Fruit fly (Drosophila melanogaster): Measurements from ENCODE around the gene CG13901.

CG13901 gene

DNA sequence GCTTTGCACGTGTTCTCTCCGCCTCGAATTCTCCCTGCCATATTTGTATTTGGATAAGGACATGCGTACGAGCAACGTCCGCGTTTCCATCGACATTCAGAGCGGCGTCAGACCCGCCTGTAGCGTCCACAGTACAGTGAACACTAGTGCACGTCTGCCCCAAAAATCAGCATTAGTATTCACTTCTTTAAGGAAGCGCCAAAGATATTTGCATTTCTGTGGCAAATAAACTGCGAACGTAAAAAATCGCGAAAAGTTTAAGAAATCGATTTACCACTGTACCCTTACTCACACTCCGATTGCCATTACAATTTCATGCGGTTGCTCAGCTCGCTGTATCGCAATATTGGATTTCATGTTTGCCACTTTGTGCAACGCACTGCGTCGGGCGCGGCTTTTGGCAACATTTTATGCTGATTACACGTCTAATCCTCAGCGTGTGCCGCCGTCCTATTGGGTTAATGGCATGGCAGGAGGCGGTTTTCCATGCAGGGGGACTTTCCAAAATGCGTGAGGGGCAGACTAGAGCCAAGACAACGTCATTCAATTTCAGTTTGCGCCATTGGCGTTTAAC, 34.8 kb downstream of the CG13901 start (continued):
- TF ChIP-seq CG10274 (GFP tag; optimal IDR thresholded peaks at IDR 0.05) (peak; percentile 70), CG1647 (GFP tag; optimal IDR thresholded peaks at IDR 0.05) (peak; percentile 89), peb (GFP tag; IDR thresholded peaks at IDR 0.05) (peak; percentile 83), twi (tag; optimal IDR thresholded peaks at IDR 0.05) (peak; percentile 76), CG32772 (GFP tag; IDR thresholded peaks at IDR 0.05) (peak; percentile 94), Hr39 (optimal IDR thresholded peaks at IDR 0.05) (no peak), Meics (GFP tag; optimal IDR thresholded peaks at IDR 0.05) (peak; percentile 87), pb (GFP tag; optimal IDR thresholded peaks at IDR 0.05) (peak; percentile 79), Rfx (GFP tag; IDR thresholded peaks at IDR 0.05) (peak; percentile 91), sens (GFP tag) (peak; percentile 99), CG11723 (GFP tag; optimal IDR thresholded peaks at IDR 0.05) (peak; percentile 76), CG15514 (GFP tag; optimal IDR thresholded peaks at IDR 0.05) (peak; percentile 77), bigmax (GFP tag; optimal IDR thresholded peaks at IDR 0.05) (no peak), CG11093 (GFP tag; IDR thresholded peaks at IDR 0.05) (peak; percentile 92), CG4854 (GFP tag; optimal IDR thresholded peaks at IDR 0.05) (peak; percentile 67), ase (GFP tag; IDR thresholded peaks at IDR 0.05) (peak; percentile 89), CG17361 (GFP tag; IDR thresholded peaks at IDR 0.05) (peak; percentile 70), Lpt (GFP tag; optimal IDR thresholded peaks at IDR 0.05) (no peak), nerfin-1 (tag; optimal IDR thresholded peaks at IDR 0.05) (peak; percentile 79), mirr (GFP tag; optimal IDR thresholded peaks at IDR 0.05) (peak; percentile 67), Elba2 (GFP tag; optimal IDR thresholded peaks at IDR 0.05) (no peak), Chrac-16 (GFP tag; optimal IDR thresholded peaks at IDR 0.05) (peak; percentile 84), cwo (GFP tag; optimal IDR thresholded peaks at IDR 0.05) (peak; percentile 72), slbo (GFP tag; IDR thresholded peaks at IDR 0.05) (peak; percentile 95), Drgx (GFP tag; IDR thresholded peaks at IDR 0.05) (peak; percentile 96), Doc3 (GFP tag; IDR thresholded peaks at IDR 0.05; ENCODE audit: partially characterized antibody) (no peak), CG15073 (GFP tag; optimal IDR thresholded peaks at IDR 0.05) (peak; percentile 60), fru (optimal IDR thresholded peaks at IDR 0.05) (no peak), CG18619 (GFP tag; optimal IDR thresholded peaks at IDR 0.05) (peak; percentile 80), en (GFP tag; optimal IDR thresholded peaks at IDR 0.05) (peak; percentile 66), pfk (GFP tag; optimal IDR thresholded peaks at IDR 0.05) (no peak), Nf-YB (GFP tag; optimal IDR thresholded peaks at IDR 0.05) (peak; percentile 55), NC2α (GFP tag; optimal IDR thresholded peaks at IDR 0.05) (peak; percentile 54), knrl (GFP tag; IDR thresholded peaks at IDR 0.05; ENCODE audit: partially characterized antibody) (no peak), chm (GFP tag; IDR thresholded peaks at IDR 0.05) (peak; percentile 95), CrebB (tag; optimal IDR thresholded peaks at IDR 0.05) (peak; percentile 83), CG2889 (GFP tag; IDR thresholded peaks at IDR 0.05) (peak; percentile 77), mam (GFP tag; optimal IDR thresholded peaks at IDR 0.05) (peak; percentile 93), CG14860 (GFP tag; IDR thresholded peaks at IDR 0.05; ENCODE audit: partially characterized antibody) (no peak), wor (GFP tag; IDR thresholded peaks at IDR 0.05) (peak; percentile 78), dysf (GFP tag; IDR thresholded peaks at IDR 0.05) (peak; percentile 94), HmgZ (tag; optimal IDR thresholded peaks at IDR 0.05) (peak; percentile 86), CG5245 (GFP tag; optimal IDR thresholded peaks at IDR 0.05) (peak; percentile 89), org-1 (GFP tag; optimal IDR thresholded peaks at IDR 0.05) (peak; percentile 88), sima (GFP tag; optimal IDR thresholded peaks at IDR 0.05) (peak; percentile 52), CG6854 (GFP tag; optimal IDR thresholded peaks at IDR 0.05) (peak; percentile 78), CG3995 (GFP tag; optimal IDR thresholded peaks at IDR 0.05) (peak; percentile 30), danr (GFP tag; IDR thresholded peaks at IDR 0.05) (peak; percentile 83), Sox102F (GFP tag; optimal IDR thresholded peaks at IDR 0.05) (peak; percentile 90), ab (GFP tag; optimal IDR thresholded peaks at IDR 0.05) (peak; percentile 68), CG17385 (GFP tag; optimal IDR thresholded peaks at IDR 0.05) (peak; percentile 85), dimm (GFP tag; IDR thresholded peaks at IDR 0.05) (peak; percentile 85)

Measured in whole organism, embryonic.